In genomic region chrII:10445738-10446137, ce11 we compare ENCODE assay signal across 7 worm cellular contexts.
A peak's percentile ranks its signal among the peaks of the same experiment; 100 is the strongest.
TF ChIP-seq lines count a peak whose summit lies in the region.

No protein-coding gene starts in this region.

TF ChIP-seq in whole organism, L1 larva, 84 proteins besides CTCF, POLR2A, EP300 and RAD21 (continues in another document):
- TF ChIP-seq lin-14 (GFP tag; optimal IDR thresholded peaks at IDR 0.05; lab: Kevin White, UChicago) (peak; percentile 73), mep-1 (tag; optimal IDR thresholded peaks at IDR 0.05; lab: Kevin White, UChicago) (peak; percentile 9), mdl-1 (tag; optimal IDR thresholded peaks at IDR 0.05; lab: Kevin White, UChicago) (peak in 1 of 2 experiments; percentile 52), lin-13 (GFP tag; optimal IDR thresholded peaks at IDR 0.05; lab: Kevin White, UChicago) (peak; percentile 29), zip-4 (GFP tag; optimal IDR thresholded peaks at IDR 0.05; lab: Kevin White, UChicago) (peak; percentile 28), nhr-20 (tag; optimal IDR thresholded peaks at IDR 0.05; lab: Kevin White, UChicago) (peak; percentile 35), F16B12.6 (tag; optimal IDR thresholded peaks at IDR 0.05; lab: Kevin White, UChicago) (peak; percentile 9), efl-1 (optimal IDR thresholded peaks at IDR 0.05; lab: Kevin White, UChicago) (peak in 1 of 2 experiments; percentile 27), efl-1 (GFP tag; optimal IDR thresholded peaks at IDR 0.05 in 1 of 2; lab: Kevin White, UChicago) (peak in 1 of 2 experiments; percentile 84), blmp-1 (tag; optimal IDR thresholded peaks at IDR 0.05; lab: Kevin White, UChicago) (peak; percentile 23), skn-1 (tag; optimal IDR thresholded peaks at IDR 0.05; lab: Kevin White, UChicago) (peak; percentile 53), grh-1 (GFP tag; IDR thresholded peaks at IDR 0.05; lab: Robert Waterston, UW) (no peak)

TF ChIP-seq in whole organism, L2 larva, 48 proteins besides CTCF, POLR2A, EP300 and RAD21 (continues in another document):
- TF ChIP-seq nhr-77 (tag; optimal IDR thresholded peaks at IDR 0.05; lab: Kevin White, UChicago) (no peak), skn-1 (tag; optimal IDR thresholded peaks at IDR 0.05; lab: Kevin White, UChicago) (no peak), unc-55 (GFP tag; optimal IDR thresholded peaks at IDR 0.05; lab: Kevin White, UChicago) (peak; percentile 32), R02D3.7 (tag; optimal IDR thresholded peaks at IDR 0.05; lab: Kevin White, UChicago) (no peak), nhr-11 (tag; optimal IDR thresholded peaks at IDR 0.05; lab: Kevin White, UChicago) (peak; percentile 63), elt-3 (tag; optimal IDR thresholded peaks at IDR 0.05; lab: Kevin White, UChicago) (no peak), crh-2 (tag; optimal IDR thresholded peaks at IDR 0.05; lab: Kevin White, UChicago) (no peak), nhr-237 (tag; optimal IDR thresholded peaks at IDR 0.05; lab: Kevin White, UChicago) (no peak), ama-1 (optimal IDR thresholded peaks at IDR 0.05; lab: Kevin White, UChicago) (peak; percentile 43), sma-3 (GFP tag; optimal IDR thresholded peaks at IDR 0.05; lab: Kevin White, UChicago) (no peak), ztf-4 (tag; optimal IDR thresholded peaks at IDR 0.05; lab: Kevin White, UChicago) (no peak), alr-1 (tag; optimal IDR thresholded peaks at IDR 0.05; lab: Kevin White, UChicago) (no peak), lin-13 (GFP tag; optimal IDR thresholded peaks at IDR 0.05; lab: Kevin White, UChicago) (no peak), lin-11 (tag; optimal IDR thresholded peaks at IDR 0.05; lab: Kevin White, UChicago) (peak; percentile 17)

TF ChIP-seq in whole organism, L3 larva, 47 proteins besides CTCF, POLR2A, EP300 and RAD21 (continues in another document):
- TF ChIP-seq nhr-67 (tag; optimal IDR thresholded peaks at IDR 0.05; lab: Kevin White, UChicago) = no peak
- TF ChIP-seq ceh-9 (tag; optimal IDR thresholded peaks at IDR 0.05; lab: Kevin White, UChicago) = no peak
- no peak for TF ChIP-seq elt-1 (tag; optimal IDR thresholded peaks at IDR 0.05; lab: Kevin White, UChicago)
- no peak for TF ChIP-seq lin-39 (tag; optimal IDR thresholded peaks at IDR 0.05; lab: Kevin White, UChicago)
- TF ChIP-seq unc-39 (tag; optimal IDR thresholded peaks at IDR 0.05; lab: Kevin White, UChicago) = no peak
- no peak for TF ChIP-seq ceh-28 (tag; optimal IDR thresholded peaks at IDR 0.05; lab: Kevin White, UChicago)
- TF ChIP-seq eor-1 (tag; optimal IDR thresholded peaks at IDR 0.05; lab: Kevin White, UChicago) = no peak
- TF ChIP-seq jun-1 (tag; optimal IDR thresholded peaks at IDR 0.05; lab: Kevin White, UChicago) = no peak
- no peak for TF ChIP-seq zag-1 (tag; optimal IDR thresholded peaks at IDR 0.05; lab: Kevin White, UChicago)
- no peak for TF ChIP-seq nhr-23 (tag; optimal IDR thresholded peaks at IDR 0.05; lab: Kevin White, UChicago)
- TF ChIP-seq ceh-82 (tag; optimal IDR thresholded peaks at IDR 0.05; lab: Kevin White, UChicago) = no peak
- no peak for TF ChIP-seq pqm-1 (tag; optimal IDR thresholded peaks at IDR 0.05; lab: Kevin White, UChicago)
- TF ChIP-seq nhr-43 (tag; optimal IDR thresholded peaks at IDR 0.05; lab: Kevin White, UChicago; ENCODE audit: poor library complexity, severe bottlenecking) = no peak
- TF ChIP-seq unc-62 (GFP tag; optimal IDR thresholded peaks at IDR 0.05; lab: Kevin White, UChicago) = no peak

TF ChIP-seq in whole organism, L4 larva, 104 proteins besides CTCF, POLR2A, EP300 and RAD21 (continues in another document):
- TF ChIP-seq tra-1 (GFP tag; IDR thresholded peaks at IDR 0.05; lab: Robert Waterston, UW) = peak; percentile 52; the same call in 1 of the 2 replicates
- TF ChIP-seq ceh-32 (tag; optimal IDR thresholded peaks at IDR 0.05; lab: Kevin White, UChicago; ENCODE audit: poor library complexity) = no peak
- TF ChIP-seq nhr-11 (tag; optimal IDR thresholded peaks at IDR 0.05; lab: Kevin White, UChicago) = peak; percentile 75
- no peak for TF ChIP-seq snpc-1.2 (GFP tag; IDR thresholded peaks at IDR 0.05; lab: Robert Waterston, UW)
- TF ChIP-seq mxl-2 (GFP tag; conservative IDR thresholded peaks at IDR 0.05; lab: Robert Waterston, UW) = no peak
- peak; percentile 77 for TF ChIP-seq nhr-28 (tag; optimal IDR thresholded peaks at IDR 0.05; lab: Kevin White, UChicago)
- peak; percentile 28 for TF ChIP-seq hlh-11 (tag; optimal IDR thresholded peaks at IDR 0.05; lab: Kevin White, UChicago)
- TF ChIP-seq daf-19 (GFP tag; conservative IDR thresholded peaks at IDR 0.05; lab: Robert Waterston, UW) = no peak
- no peak for TF ChIP-seq arid-1 (GFP tag; conservative IDR thresholded peaks at IDR 0.05; lab: Robert Waterston, UW)
- TF ChIP-seq nhr-111 (GFP tag; optimal IDR thresholded peaks at IDR 0.05; lab: Kevin White, UChicago) = no peak
- peak; percentile 83 for TF ChIP-seq aha-1 (tag; lab: Kevin White, UChicago)
- no peak for TF ChIP-seq lir-3 (tag; optimal IDR thresholded peaks at IDR 0.05; lab: Kevin White, UChicago)
- TF ChIP-seq nhr-10 (tag; optimal IDR thresholded peaks at IDR 0.05; lab: Kevin White, UChicago) = no peak
- TF ChIP-seq attf-4 (tag; optimal IDR thresholded peaks at IDR 0.05; lab: Kevin White, UChicago) = no peak
- TF ChIP-seq hmg-1.1 (GFP tag; IDR thresholded peaks at IDR 0.05; lab: Robert Waterston, UW) = peak; percentile 64

TF ChIP-seq in whole organism, early embryonic, 17 proteins besides CTCF, POLR2A, EP300 and RAD21:
- TF ChIP-seq hnd-1 (tag; optimal IDR thresholded peaks at IDR 0.05; lab: Kevin White, UChicago) = no peak
- 0 out of 2 replicates have a peak, but pooled peaks have one; percentile 27 for TF ChIP-seq tbx-11 (GFP tag; IDR thresholded peaks at IDR 0.05; lab: Robert Waterston, UW)
- peak; percentile 11 for TF ChIP-seq hmg-4 (GFP tag; optimal IDR thresholded peaks at IDR 0.05; lab: Kevin White, UChicago)

TF ChIP-seq in whole organism, late embryonic, 69 proteins besides CTCF, POLR2A, EP300 and RAD21:
- TF ChIP-seq mec-3 (tag; optimal IDR thresholded peaks at IDR 0.05; lab: Kevin White, UChicago; ENCODE audit: borderline replicate concordance) = no peak
- TF ChIP-seq nfya-1 (tag; optimal IDR thresholded peaks at IDR 0.05; lab: Kevin White, UChicago) = peak; percentile 20
- TF ChIP-seq elt-2 (tag; optimal IDR thresholded peaks at IDR 0.05; lab: Kevin White, UChicago) = peak; percentile 15

TF ChIP-seq in whole organism, young adult, 124 proteins besides CTCF, POLR2A, EP300 and RAD21:
- peak; percentile 8 for TF ChIP-seq die-1 (tag; optimal IDR thresholded peaks at IDR 0.05; lab: Kevin White, UChicago)
- 0 out of 2 replicates have a peak, but pooled peaks have one; percentile 12 for TF ChIP-seq sea-2 (GFP tag; IDR thresholded peaks at IDR 0.05; lab: Robert Waterston, UW)
- TF ChIP-seq nhr-80 (tag; optimal IDR thresholded peaks at IDR 0.05; lab: Kevin White, UChicago) = peak; percentile 62
- peak; percentile 50 for TF ChIP-seq repo-1 (tag; optimal IDR thresholded peaks at IDR 0.05; lab: Kevin White, UChicago)
- no peak for TF ChIP-seq ceh-27 (GFP tag; optimal IDR thresholded peaks at IDR 0.05; lab: Kevin White, UChicago)
- TF ChIP-seq attf-5 (GFP tag; optimal IDR thresholded peaks at IDR 0.05; lab: Kevin White, UChicago) = peak; percentile 50
- no peak for TF ChIP-seq snpc-1.3 (tag; optimal IDR thresholded peaks at IDR 0.05; lab: Kevin White, UChicago; ENCODE audit: insufficient read depth)
- peak; percentile 10 for TF ChIP-seq chd-7 (tag; optimal IDR thresholded peaks at IDR 0.05; lab: Kevin White, UChicago)
- TF ChIP-seq cebp-1 (GFP tag; IDR thresholded peaks at IDR 0.05; lab: Robert Waterston, UW) = peak; percentile 86
- TF ChIP-seq cebp-1 (tag; optimal IDR thresholded peaks at IDR 0.05; lab: Kevin White, UChicago) = peak; percentile 93
- 0 out of 2 replicates have a peak, but pooled peaks have one; percentile 40 for TF ChIP-seq cebp-2 (GFP tag; IDR thresholded peaks at IDR 0.05; lab: Robert Waterston, UW)
- TF ChIP-seq nfyb-1 (GFP tag; IDR thresholded peaks at IDR 0.05; lab: Robert Waterston, UW) = peak; percentile 35; the same call in 1 of the 2 replicates
- no peak for TF ChIP-seq dpl-1 (GFP tag; optimal IDR thresholded peaks at IDR 0.05; lab: Kevin White, UChicago)
- peak; percentile 46; the same call in 1 of the 2 replicates for TF ChIP-seq B0336.3 (GFP tag; IDR thresholded peaks at IDR 0.05; lab: Robert Waterston, UW)
- TF ChIP-seq dox-1 (GFP tag; IDR thresholded peaks at IDR 0.05; lab: Robert Waterston, UW) = 0 out of 2 replicates have a peak, but pooled peaks have one; percentile 53
- no peak for TF ChIP-seq mel-28 (tag; optimal IDR thresholded peaks at IDR 0.05; lab: Kevin White, UChicago; ENCODE audit: borderline replicate concordance)
- no peak for TF ChIP-seq bed-1 (GFP tag; IDR thresholded peaks at IDR 0.05; lab: Robert Waterston, UW)
- TF ChIP-seq B0035.1 (tag; optimal IDR thresholded peaks at IDR 0.05; lab: Kevin White, UChicago) = no peak
- peak; percentile 20; the same call in 1 of the 2 replicates for TF ChIP-seq hmg-1.2 (GFP tag; IDR thresholded peaks at IDR 0.05; lab: Robert Waterston, UW)
- TF ChIP-seq him-1 (tag; optimal IDR thresholded peaks at IDR 0.05; lab: Kevin White, UChicago) = no peak
- no peak for TF ChIP-seq hmg-20 (GFP tag; IDR thresholded peaks at IDR 0.05; lab: Robert Waterston, UW)
- no peak for TF ChIP-seq C17E4.6 (GFP tag; IDR thresholded peaks at IDR 0.05; lab: Robert Waterston, UW)
- TF ChIP-seq snpc-1.1 (tag; optimal IDR thresholded peaks at IDR 0.05; lab: Kevin White, UChicago; ENCODE audit: insufficient read depth) = no peak
- TF ChIP-seq ceh-91 (GFP tag; IDR thresholded peaks at IDR 0.05; lab: Robert Waterston, UW) = no peak
- no peak for TF ChIP-seq mes-4 (tag; optimal IDR thresholded peaks at IDR 0.05; lab: Kevin White, UChicago)
